Worm (Caenorhabditis elegans) whole organism, young adult: ENCODE data around the gene C24D10.6.

Source experiments
- B0035.1 ChIP-seq: sonication (generic microtip); optimal IDR thresholded peaks from 2 replicates; lab custom pipeline; 2016; ENCODE audit warnings: missing genetic modification characterization, mild to moderate bottlenecking, missing compliant biosample characterization, missing genotype, missing genetic modification reagents
- F10E7.11 ChIP-seq: sonication (generic microtip); optimal IDR thresholded peaks from 2 replicates; lab custom pipeline; 2017; ENCODE audit warnings: mild to moderate bottlenecking, missing genetic modification characterization, moderate library complexity, missing compliant biosample characterization
- F23B12.7 ChIP-seq: sonication (generic microtip); optimal IDR thresholded peaks from 2 replicates; lab custom pipeline; 2017; ENCODE audit warnings: missing genetic modification characterization, mild to moderate bottlenecking, missing compliant biosample characterization, antibody characterized with exemption, moderate library complexity; ENCODE audit not compliant: insufficient read depth
- T26A5.8 ChIP-seq: sonication (generic microtip); optimal IDR thresholded peaks from 2 replicates; lab custom pipeline; 2016; ENCODE audit warnings: missing genetic modification characterization, missing compliant biosample characterization
- Y79H2A.3 ChIP-seq: fragments of 200-800 bp; sonication (Bioruptor generic); conservative IDR thresholded peaks from 2 replicates; pipeline ENCODE4 v1.3.6; 2022; ENCODE audit warnings: missing genetic modification reagents, missing genetic modification characterization, missing compliant biosample characterization
- Y95B8A.8 ChIP-seq: fragments of 200-800 bp; sonication (Bioruptor generic); IDR thresholded peaks from 2 replicates; pipeline ENCODE4 v1.3.6; 2022; ENCODE audit warnings: missing genetic modification reagents, missing genetic modification characterization, missing compliant biosample characterization
- ama-1 ChIP-seq, 3 experiments: fragments of 150-350 bp in 1 of 3; sonication (generic microtip) in 2 of 3; optimal IDR thresholded peaks; 2 replicates each; lab custom pipeline; 2014 to 2018; ENCODE audit warnings: missing biosample characterization in 2 of 3, missing genetic modification characterization in 2 of 3, missing genetic modification reagents in 2 of 3
- atf-7 ChIP-seq: sonication (generic microtip); optimal IDR thresholded peaks from 2 replicates; lab custom pipeline; 2017; ENCODE audit warnings: mild to moderate bottlenecking, missing genetic modification characterization, missing compliant biosample characterization
- bed-2 ChIP-seq: fragments of 200-800 bp; sonication (Bioruptor generic); IDR thresholded peaks from 2 replicates; pipeline ENCODE4 v1.3.6; 2022; ENCODE audit warnings: missing genetic modification reagents, missing genetic modification characterization, missing compliant biosample characterization
- ccch-3 ChIP-seq: fragments of 200-800 bp; sonication (Bioruptor generic); optimal IDR thresholded peaks from 2 replicates; lab custom pipeline; 2018; ENCODE audit warnings: mild to moderate bottlenecking, missing genetic modification characterization, missing compliant biosample characterization
- ceh-79 ChIP-seq: sonication (generic microtip); optimal IDR thresholded peaks from 2 replicates; lab custom pipeline; 2017; ENCODE audit warnings: mild to moderate bottlenecking, missing genetic modification characterization, missing compliant biosample characterization
- ceh-91 ChIP-seq: fragments of 200-800 bp; sonication (Bioruptor generic); IDR thresholded peaks from 2 replicates; pipeline ENCODE4 v1.3.6; 2022; ENCODE audit warnings: missing genetic modification reagents, missing genetic modification characterization, missing compliant biosample characterization
- die-1 ChIP-seq: sonication (generic microtip); optimal IDR thresholded peaks from 2 replicates; lab custom pipeline; 2016; ENCODE audit warnings: missing genotype, mild to moderate bottlenecking, missing genetic modification characterization, missing compliant biosample characterization
- dpl-1 ChIP-seq: fragments of 150-350 bp; optimal IDR thresholded peaks from 2 replicates; lab custom pipeline; 2014; ENCODE audit warnings: missing biosample characterization, missing genetic modification reagents, missing genetic modification characterization
- lir-1 ChIP-seq: fragments of 200-800 bp; sonication (Bioruptor generic); conservative IDR thresholded peaks from 2 replicates; pipeline ENCODE4 v1.3.6; 2022; ENCODE audit warnings: missing genetic modification reagents, missing genetic modification characterization, missing compliant biosample characterization
- lsl-1 ChIP-seq: fragments of 200-800 bp; sonication (Bioruptor generic); optimal IDR thresholded peaks from 2 replicates; lab custom pipeline; 2018; ENCODE audit warnings: mild to moderate bottlenecking, missing genetic modification characterization, moderate library complexity, missing compliant biosample characterization
- nhr-27 ChIP-seq: fragments of 200-800 bp; sonication (Bioruptor generic); optimal IDR thresholded peaks from 2 replicates; lab custom pipeline; 2018; ENCODE audit warnings: mild to moderate bottlenecking, missing genetic modification characterization, moderate library complexity, missing compliant biosample characterization
- nhr-80 ChIP-seq: sonication (generic microtip); optimal IDR thresholded peaks from 2 replicates; lab custom pipeline; 2016; ENCODE audit warnings: missing genetic modification characterization, missing compliant biosample characterization
- pbrm-1 ChIP-seq: fragments of 200-800 bp; sonication (Bioruptor generic); IDR thresholded peaks from 2 replicates; pipeline ENCODE4 v1.3.6; 2022; ENCODE audit warnings: missing genetic modification reagents, missing genetic modification characterization, missing compliant biosample characterization
- repo-1 ChIP-seq: sonication (generic microtip); optimal IDR thresholded peaks from 2 replicates; lab custom pipeline; 2017; ENCODE audit warnings: mild to moderate bottlenecking, missing genetic modification characterization, missing compliant biosample characterization
- snpc-1.1 ChIP-seq: sonication (generic microtip); optimal IDR thresholded peaks from 2 replicates; lab custom pipeline; 2017; ENCODE audit warnings: missing genetic modification characterization, mild to moderate bottlenecking, missing compliant biosample characterization, antibody characterized with exemption, moderate library complexity, missing genotype, missing genetic modification reagents; ENCODE audit not compliant: insufficient read depth
- xnd-1 ChIP-seq: sonication (generic microtip); optimal IDR thresholded peaks from 2 replicates; lab custom pipeline; 2016; ENCODE audit warnings: missing genotype, missing genetic modification reagents, missing genetic modification characterization, missing compliant biosample characterization
- zfh-2 ChIP-seq: fragments of 200-800 bp; sonication (Bioruptor generic); conservative IDR thresholded peaks from 2 replicates; pipeline ENCODE4 v1.3.6; 2022; ENCODE audit warnings: missing genetic modification reagents, missing genetic modification characterization, missing compliant biosample characterization
- ztf-18 ChIP-seq: sonication (generic microtip); optimal IDR thresholded peaks from 2 replicates; lab custom pipeline; 2016; ENCODE audit warnings: missing genotype, mild to moderate bottlenecking, missing genetic modification characterization, missing compliant biosample characterization
- ztf-22 ChIP-seq: fragments of 200-800 bp; sonication (Bioruptor generic); optimal IDR thresholded peaks from 2 replicates; lab custom pipeline; 2018; ENCODE audit warnings: mild to moderate bottlenecking, missing genetic modification characterization, moderate library complexity, missing compliant biosample characterization

Gene C24D10.6

ce11 chrIV:5110391-5110930 is 49.6 kb downstream of the C24D10.6 start:
- TF ChIP-seq dpl-1: no peak
- no peak for TF ChIP-seq B0035.1 (tag; lab: Kevin White, UChicago)
- no peak for TF ChIP-seq ztf-18 (tag; lab: Kevin White, UChicago)
- TF ChIP-seq ama-1 (optimal IDR thresholded peaks at IDR 0.05; lab: Kevin White, UChicago): no peak
- no peak for TF ChIP-seq ama-1 (GFP tag; optimal IDR thresholded peaks at IDR 0.05; lab: Kevin White, UChicago)
- no peak for TF ChIP-seq die-1 (tag; lab: Kevin White, UChicago)
- TF ChIP-seq Y79H2A.3: no peak
- no peak for TF ChIP-seq nhr-80
- no peak for TF ChIP-seq zfh-2 (GFP tag; lab: Robert Waterston, UW)
- no peak for TF ChIP-seq ccch-3 (GFP tag; lab: Kevin White, UChicago)
- TF ChIP-seq ceh-79: no peak
- TF ChIP-seq F10E7.11 (tag; lab: Kevin White, UChicago): no peak
- no peak for TF ChIP-seq ztf-22 (GFP tag; lab: Kevin White, UChicago)

ce11 chrIV:5109943-5110342 is 50.1 kb downstream of the C24D10.6 start:
- TF ChIP-seq nhr-27 (no peak), ceh-91 (GFP tag; lab: Robert Waterston, UW) (no peak), snpc-1.1 (tag; lab: Kevin White, UChicago) (no peak), xnd-1 (tag; lab: Kevin White, UChicago) (no peak), bed-2 (GFP tag; lab: Robert Waterston, UW) (no peak), atf-7 (no peak), repo-1 (tag; lab: Kevin White, UChicago) (no peak), lsl-1 (no peak), T26A5.8 (tag; lab: Kevin White, UChicago) (no peak), F23B12.7 (tag; lab: Kevin White, UChicago) (no peak), ztf-22 (GFP tag; lab: Kevin White, UChicago) (no peak), Y95B8A.8 (no peak), lir-1 (GFP tag; lab: Robert Waterston, UW) (no peak), pbrm-1 (GFP tag; lab: Robert Waterston, UW) (no peak)
